Fruit fly (Drosophila melanogaster) whole organism, adult: ENCODE measurements around the gene CG13643.

ENCODE experiments used
- CG12768 ChIP-seq: fragments of 200-800 bp; sonication (Bioruptor generic); optimal IDR thresholded peaks from 2 replicates; lab custom pipeline; 2017; ENCODE audit warnings: missing biosample characterization, missing genetic modification characterization, mild to moderate bottlenecking, moderate library complexity, missing genetic modification reagents
- CG1620 ChIP-seq: fragments of 200-800 bp; sonication (Bioruptor generic); optimal IDR thresholded peaks from 2 replicates; lab custom pipeline; 2016; ENCODE audit warnings: missing biosample characterization, missing genetic modification characterization
- CG33017 ChIP-seq: fragments of 200-800 bp; sonication (Bioruptor generic); optimal IDR thresholded peaks from 2 replicates; lab custom pipeline; 2018; ENCODE audit warnings: missing biosample characterization, mild to moderate bottlenecking, missing genetic modification characterization, moderate library complexity
- CG7045 ChIP-seq: fragments of 200-800 bp; sonication (Bioruptor generic); optimal IDR thresholded peaks from 2 replicates; lab custom pipeline; 2017; ENCODE audit warnings: missing biosample characterization, mild to moderate bottlenecking, missing genetic modification characterization
- CG7101 ChIP-seq: fragments of 200-800 bp; sonication (Bioruptor generic); optimal IDR thresholded peaks from 2 replicates; lab custom pipeline; 2018; ENCODE audit warnings: missing biosample characterization, mild to moderate bottlenecking, missing genetic modification characterization, moderate library complexity
- Crg-1 ChIP-seq: fragments of 200-800 bp; sonication (Bioruptor generic); optimal IDR thresholded peaks from 2 replicates; lab custom pipeline; 2016; ENCODE audit warnings: missing biosample characterization, missing genetic modification characterization
- cic ChIP-seq: fragments of 200-800 bp; sonication (Bioruptor generic); optimal IDR thresholded peaks from 2 replicates; lab custom pipeline; 2017; ENCODE audit warnings: missing biosample characterization, mild to moderate bottlenecking, missing genetic modification characterization, moderate library complexity
- cnc ChIP-seq, 2 experiments: fragments of >200 bp; optimal IDR thresholded peaks; 2 replicates each; lab custom pipeline; 2017
- ovo ChIP-seq: fragments of 200-800 bp; sonication (Bioruptor generic); optimal IDR thresholded peaks from 2 replicates; lab custom pipeline; 2016; ENCODE audit warnings: missing biosample characterization, missing genetic modification characterization
- tj ChIP-seq: fragments of 200-800 bp; sonication (Bioruptor generic); optimal IDR thresholded peaks from 3 replicates; lab custom pipeline; 2017; ENCODE audit warnings: missing biosample characterization, mild to moderate bottlenecking, missing genetic modification characterization, moderate library complexity

DNA sequence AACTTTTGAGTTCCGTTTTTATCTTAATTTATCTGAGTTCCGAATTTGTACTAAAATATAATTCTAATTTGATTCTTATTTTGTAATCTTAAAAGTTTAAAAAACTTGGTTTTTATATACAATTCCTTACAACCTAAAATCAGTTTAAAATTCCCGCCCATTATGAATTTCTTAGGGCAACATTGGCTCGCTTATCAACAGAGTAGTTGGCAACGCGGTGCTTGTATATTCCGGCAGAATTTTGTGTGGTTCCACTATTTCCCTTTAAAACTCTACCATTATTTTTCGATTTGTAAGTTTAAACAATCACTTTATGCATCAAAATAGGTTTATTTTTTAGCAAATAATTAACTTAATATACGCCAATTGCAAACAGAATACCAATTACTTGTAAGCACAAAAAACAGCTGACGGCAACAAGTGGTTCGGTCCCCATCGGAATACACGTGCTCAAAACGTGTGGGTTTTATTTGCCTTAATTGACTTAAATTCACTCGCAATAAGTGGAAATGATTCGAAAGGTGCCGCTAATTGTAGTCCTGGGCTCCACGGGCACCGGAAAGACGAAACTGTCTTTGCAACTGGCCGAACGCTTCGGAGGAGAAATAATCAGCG, 28.9 kb downstream of the CG13643 start, which contains the start of the genes CG11089 and CG31381:
- no peak for TF ChIP-seq ovo (GFP tag; lab: Kevin White, UChicago)
- TF ChIP-seq Crg-1 (GFP tag; lab: Kevin White, UChicago) = no peak
- TF ChIP-seq cnc (optimal IDR thresholded peaks at IDR 0.05; lab: Kevin White, UChicago) = no peak
- TF ChIP-seq CG12768 (GFP tag; lab: Kevin White, UChicago) = no peak
- no peak for TF ChIP-seq CG7101 (tag; lab: Kevin White, UChicago)
- no peak for TF ChIP-seq CG1620 (GFP tag; lab: Kevin White, UChicago)
- peak; percentile 46 for TF ChIP-seq tj (GFP tag; lab: Kevin White, UChicago)
- TF ChIP-seq CG33017 (tag; lab: Kevin White, UChicago) = no peak
- no peak for TF ChIP-seq cic (GFP tag; lab: Kevin White, UChicago)
- no peak for TF ChIP-seq CG7045
